Worm (Caenorhabditis elegans) whole organism, early embryonic: ENCODE results near the gene ZK418.10.

Source experiments
- B0310.2 ChIP-seq: sonication (generic microtip); optimal IDR thresholded peaks from 2 replicates; lab custom pipeline; 2016; ENCODE audit warnings: mild to moderate bottlenecking, missing genetic modification characterization, missing compliant biosample characterization
- ama-1 ChIP-seq: fragments of 150-350 bp; optimal IDR thresholded peaks from 2 replicates; lab custom pipeline; 2014
- ceh-13 ChIP-seq: fragments of 200-800 bp; sonication (Bioruptor generic); optimal IDR thresholded peaks from 2 replicates; lab custom pipeline; 2018; ENCODE audit warnings: mild to moderate bottlenecking, missing genetic modification characterization, missing compliant biosample characterization
- ceh-36 ChIP-seq: sonication (generic microtip); optimal IDR thresholded peaks from 2 replicates; lab custom pipeline; 2016; ENCODE audit warnings: missing genetic modification characterization, inconsistent platforms, missing compliant biosample characterization
- ets-7 ChIP-seq: sonication (generic microtip); optimal IDR thresholded peaks from 2 replicates; lab custom pipeline; 2016; ENCODE audit warnings: missing genotype, missing genetic modification characterization, missing compliant biosample characterization
- flt-1 ChIP-seq: fragments of 200-800 bp; sonication (Bioruptor generic); IDR thresholded peaks from 2 replicates; pipeline ENCODE4 v1.3.6; 2022; ENCODE audit warnings: missing genetic modification characterization, missing compliant biosample characterization
- hmbx-1 ChIP-seq: sonication (generic microtip); optimal IDR thresholded peaks from 2 replicates; lab custom pipeline; 2016; ENCODE audit warnings: mild to moderate bottlenecking, missing genetic modification characterization, missing compliant biosample characterization
- hmg-4 ChIP-seq: fragments of 200-800 bp; sonication (Bioruptor generic); optimal IDR thresholded peaks from 2 replicates; lab custom pipeline; 2018; ENCODE audit warnings: mild to moderate bottlenecking, missing genetic modification characterization, missing compliant biosample characterization
- hnd-1 ChIP-seq: sonication (generic microtip); optimal IDR thresholded peaks from 2 replicates; lab custom pipeline; 2016; ENCODE audit warnings: missing genetic modification characterization, missing compliant biosample characterization
- scrt-1 ChIP-seq: fragments of 200-800 bp; sonication (Bioruptor generic); IDR thresholded peaks from 2 replicates; pipeline ENCODE4 v1.3.6; 2022; ENCODE audit warnings: missing genetic modification characterization, missing compliant biosample characterization
- tbx-11 ChIP-seq: fragments of 200-800 bp; sonication (Bioruptor generic); IDR thresholded peaks from 2 replicates; pipeline ENCODE4 v1.3.6; 2022; ENCODE audit warnings: missing genetic modification characterization, missing compliant biosample characterization
- tbx-37 ChIP-seq: fragments of 200-800 bp; sonication (Bioruptor generic); conservative IDR thresholded peaks from 2 replicates; pipeline ENCODE4 v1.3.6; 2022; ENCODE audit warnings: missing genetic modification reagents, missing genetic modification characterization, missing compliant biosample characterization
- tra-4 ChIP-seq: sonication (generic microtip); optimal IDR thresholded peaks from 2 replicates; lab custom pipeline; 2017; ENCODE audit warnings: missing genetic modification characterization, missing compliant biosample characterization

DNA sequence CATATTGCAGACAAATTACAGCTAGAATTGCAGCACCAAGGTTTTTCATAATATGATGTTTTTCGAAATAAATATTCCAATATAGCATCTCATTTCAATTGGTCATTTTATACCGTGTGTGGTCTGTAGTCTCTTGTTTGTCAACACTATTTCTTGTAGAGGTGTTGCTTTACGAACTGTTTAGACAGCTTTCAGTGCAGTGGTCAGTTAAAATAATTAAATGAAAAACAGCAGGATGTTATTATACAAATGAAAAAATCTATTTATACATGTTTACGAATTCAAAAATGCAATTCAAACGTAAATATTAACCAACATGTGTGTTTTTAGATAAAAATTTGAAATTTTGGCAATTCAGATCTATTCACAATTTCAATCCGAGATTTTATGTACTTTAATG is 21.3 kb upstream of the ZK418.10 start, which contains the start of gene B0280.7:
- TF ChIP-seq ama-1, result no peak
- no peak for TF ChIP-seq tbx-11 (GFP tag; lab: Robert Waterston, UW)
- no peak for TF ChIP-seq ets-7 (tag; lab: Kevin White, UChicago)
- no peak for TF ChIP-seq B0310.2 (tag; lab: Kevin White, UChicago)
- no peak for TF ChIP-seq hmg-4 (GFP tag; lab: Kevin White, UChicago)
- no peak for TF ChIP-seq hmbx-1 (tag; lab: Kevin White, UChicago)
- TF ChIP-seq tra-4 (tag; lab: Kevin White, UChicago), result no peak
- no peak for TF ChIP-seq hnd-1
- TF ChIP-seq ceh-36, result no peak
- TF ChIP-seq ceh-13, result no peak
- TF ChIP-seq flt-1 (GFP tag; lab: Robert Waterston, UW), result no peak
- no peak for TF ChIP-seq scrt-1 (GFP tag; lab: Robert Waterston, UW)
- no peak for TF ChIP-seq tbx-37 (GFP tag; lab: Robert Waterston, UW)
